Worm (Caenorhabditis elegans) whole organism, L2 larva: ENCODE data around the gene cest-4.

Experiments
- ama-1 ChIP-seq: fragments of 150-350 bp; optimal IDR thresholded peaks from 2 replicates; lab custom pipeline; 2018; ENCODE audit warnings: inconsistent platforms
- elt-1 ChIP-seq: fragments of 150-350 bp; optimal IDR thresholded peaks from 2 replicates; lab custom pipeline; 2014; ENCODE audit warnings: missing biosample characterization, missing genetic modification characterization
- fos-1 ChIP-seq: fragments of 150-350 bp; optimal IDR thresholded peaks from 2 replicates; lab custom pipeline; 2014; ENCODE audit warnings: missing biosample characterization, missing genetic modification characterization
- lin-13 ChIP-seq: fragments of 150-350 bp; optimal IDR thresholded peaks from 2 replicates; lab custom pipeline; 2014; ENCODE audit warnings: missing biosample characterization, missing genetic modification reagents, missing genetic modification characterization
- lin-39 ChIP-seq: fragments of 150-350 bp; optimal IDR thresholded peaks from 2 replicates; lab custom pipeline; 2014; ENCODE audit warnings: missing biosample characterization, missing genetic modification reagents, missing genetic modification characterization
- nhr-23 ChIP-seq: fragments of 150-350 bp; optimal IDR thresholded peaks from 2 replicates; lab custom pipeline; 2014; ENCODE audit warnings: missing biosample characterization, missing genetic modification reagents, missing genetic modification characterization
- nhr-237 ChIP-seq: fragments of 150-350 bp; optimal IDR thresholded peaks from 2 replicates; lab custom pipeline; 2014; ENCODE audit warnings: missing biosample characterization, missing genetic modification characterization
- snpc-4 ChIP-seq: fragments of 150-350 bp; optimal IDR thresholded peaks from 2 replicates; lab custom pipeline; 2014; ENCODE audit warnings: missing biosample characterization, missing genetic modification characterization

ce11 chrIV:6834705-6835104 lies 32.6 kb upstream of the cest-4 start:
- TF ChIP-seq lin-39 (tag; lab: Kevin White, UChicago) (no peak), elt-1 (tag; lab: Kevin White, UChicago) (no peak), fos-1 (tag; lab: Kevin White, UChicago) (no peak), ama-1 (no peak), nhr-237 (tag; lab: Kevin White, UChicago) (no peak), lin-13 (no peak), snpc-4 (tag; lab: Kevin White, UChicago) (no peak), nhr-23 (no peak)
